Fruit fly (Drosophila melanogaster) whole organism, embryonic: ENCODE results near the gene CG3544.

ENCODE experiments used
- Adf1 ChIP-seq: fragments of 200-800 bp; sonication (Bioruptor generic); IDR thresholded peaks from 2 replicates; pipeline ENCODE4 v1.3.6; 2022; ENCODE audit warnings: missing biosample characterization, missing genetic modification characterization
- Bteb2 ChIP-seq: fragments of 200-800 bp; sonication (Bioruptor generic); optimal IDR thresholded peaks from 2 replicates; lab custom pipeline; 2016; ENCODE audit warnings: missing biosample characterization, missing genetic modification characterization
- C15 ChIP-seq: fragments of 200-800 bp; sonication (Bioruptor generic); IDR thresholded peaks from 3 replicates; pipeline ENCODE4 v1.3.6; 2022; ENCODE audit warnings: missing biosample characterization, missing genetic modification characterization
- CG10959 ChIP-seq: fragments of 200-800 bp; sonication (Bioruptor generic); IDR thresholded peaks from 2 replicates; pipeline ENCODE4 v1.3.6; 2022; ENCODE audit warnings: missing biosample characterization, missing genetic modification characterization
- CG10979 ChIP-seq: fragments of 200-800 bp; sonication (Bioruptor generic); optimal IDR thresholded peaks from 2 replicates; lab custom pipeline; 2018; ENCODE audit warnings: missing biosample characterization, mild to moderate bottlenecking, missing genetic modification characterization, moderate library complexity
- CG11085 ChIP-seq: fragments of 200-800 bp; sonication (Bioruptor generic); IDR thresholded peaks from 2 replicates; pipeline ENCODE4 v1.3.6; 2022; ENCODE audit warnings: missing biosample characterization, missing genetic modification characterization
- CG12104 ChIP-seq: fragments of 200-800 bp; sonication (Bioruptor generic); optimal IDR thresholded peaks from 3 replicates; lab custom pipeline; 2016; ENCODE audit warnings: missing biosample characterization, missing genetic modification characterization
- CG13894 ChIP-seq: fragments of 200-800 bp; sonication (Bioruptor generic); optimal IDR thresholded peaks from 3 replicates; lab custom pipeline; 2018; ENCODE audit warnings: missing biosample characterization, mild to moderate bottlenecking, missing genetic modification characterization, moderate library complexity
- CG15514 ChIP-seq: fragments of 200-800 bp; sonication (Bioruptor generic); optimal IDR thresholded peaks from 3 replicates; lab custom pipeline; 2017; ENCODE audit warnings: missing biosample characterization, missing genetic modification characterization, mild to moderate bottlenecking, moderate library complexity, missing genetic modification reagents
- CG1647 ChIP-seq: fragments of 200-800 bp; sonication (Bioruptor generic); optimal IDR thresholded peaks from 3 replicates; lab custom pipeline; 2016; ENCODE audit warnings: missing biosample characterization, missing genetic modification characterization
- CG17186 ChIP-seq: fragments of 200-800 bp; sonication (Bioruptor generic); optimal IDR thresholded peaks from 3 replicates; lab custom pipeline; 2017; ENCODE audit warnings: missing biosample characterization, missing genetic modification reagents, missing genetic modification characterization
- CG17359 ChIP-seq: fragments of 200-800 bp; sonication (Bioruptor generic); optimal IDR thresholded peaks from 3 replicates; lab custom pipeline; 2018; ENCODE audit warnings: missing biosample characterization, mild to moderate bottlenecking, missing genetic modification characterization, moderate library complexity
- CG17912 ChIP-seq: fragments of 200-800 bp; sonication (Bioruptor generic); optimal IDR thresholded peaks from 2 replicates; lab custom pipeline; 2018; ENCODE audit warnings: missing biosample characterization, mild to moderate bottlenecking, missing genetic modification characterization
- CG18262 ChIP-seq: fragments of 200-800 bp; optimal IDR thresholded peaks from 3 replicates; lab custom pipeline; 2019; ENCODE audit warnings: missing biosample characterization, mild to moderate bottlenecking, missing genetic modification characterization, moderate library complexity
- CG32532 ChIP-seq: fragments of 200-800 bp; sonication (Bioruptor generic); IDR thresholded peaks from 2 replicates; pipeline ENCODE4 v1.3.6; 2022; ENCODE audit warnings: missing biosample characterization, missing genetic modification characterization
- CG33213 ChIP-seq: fragments of 200-800 bp; sonication (Bioruptor generic); optimal IDR thresholded peaks from 3 replicates; lab custom pipeline; 2016; ENCODE audit warnings: missing biosample characterization, missing genetic modification characterization
- CG42726 ChIP-seq: fragments of 200-800 bp; sonication (Bioruptor generic); IDR thresholded peaks from 2 replicates; pipeline ENCODE4 v1.3.6; 2022; ENCODE audit warnings: missing biosample characterization, missing genetic modification characterization; ENCODE audit not compliant: partially characterized antibody
- CG4617 ChIP-seq: fragments of 200-800 bp; sonication (Bioruptor generic); optimal IDR thresholded peaks from 3 replicates; lab custom pipeline; 2016; ENCODE audit warnings: missing biosample characterization, missing genetic modification characterization, borderline replicate concordance
- CG4707 ChIP-seq: fragments of 200-800 bp; sonication (Bioruptor generic); optimal IDR thresholded peaks from 2 replicates; lab custom pipeline; 2018; ENCODE audit warnings: missing biosample characterization, mild to moderate bottlenecking, missing genetic modification characterization, moderate library complexity
- CG6175 ChIP-seq: fragments of 200-800 bp; sonication (Bioruptor generic); IDR thresholded peaks from 3 replicates; pipeline ENCODE4 v1.3.6; 2022; ENCODE audit warnings: missing biosample characterization, missing genetic modification characterization
- CG9215 ChIP-seq: fragments of 200-800 bp; sonication (Bioruptor generic); IDR thresholded peaks from 2 replicates; pipeline ENCODE4 v1.3.6; 2022; ENCODE audit warnings: missing biosample characterization, missing genetic modification characterization
- CG9727 ChIP-seq: fragments of 200-800 bp; sonication (Bioruptor generic); optimal IDR thresholded peaks from 3 replicates; lab custom pipeline; 2017; ENCODE audit warnings: missing biosample characterization, mild to moderate bottlenecking, missing genetic modification characterization
- D19B ChIP-seq: fragments of 200-800 bp; sonication (Bioruptor generic); optimal IDR thresholded peaks from 2 replicates; lab custom pipeline; 2017; ENCODE audit warnings: missing biosample characterization, mild to moderate bottlenecking, missing genetic modification characterization
- Dad ChIP-seq: fragments of 200-800 bp; sonication (Bioruptor generic); optimal IDR thresholded peaks from 3 replicates; lab custom pipeline; 2016; ENCODE audit warnings: missing biosample characterization, missing genetic modification characterization
- Elba2 ChIP-seq: fragments of 200-800 bp; sonication (Bioruptor generic); optimal IDR thresholded peaks from 3 replicates; lab custom pipeline; 2016; ENCODE audit warnings: missing biosample characterization, missing genetic modification characterization
- Ets65A ChIP-seq: fragments of 200-800 bp; sonication (Bioruptor generic); peaks from one replicate; lab custom pipeline; 2016; ENCODE audit warnings: missing biosample characterization, missing genetic modification characterization
- Fer2 ChIP-seq: fragments of 200-800 bp; sonication (Bioruptor generic); optimal IDR thresholded peaks from 2 replicates; lab custom pipeline; 2018; ENCODE audit warnings: missing biosample characterization, mild to moderate bottlenecking, missing genetic modification characterization, moderate library complexity
- Gsc ChIP-seq: fragments of 200-800 bp; sonication (Bioruptor generic); IDR thresholded peaks from 2 replicates; pipeline ENCODE4 v1.3.6; 2022; ENCODE audit warnings: missing biosample characterization, missing genetic modification characterization
- Gug ChIP-seq: fragments of 200-800 bp; sonication (Bioruptor generic); IDR thresholded peaks from 4 replicates; pipeline ENCODE4 v1.3.6; 2022; ENCODE audit warnings: missing biosample characterization, missing genetic modification characterization
- HLHmδ ChIP-seq: fragments of 200-800 bp; sonication (Bioruptor generic); optimal IDR thresholded peaks from 2 replicates; lab custom pipeline; 2018; ENCODE audit warnings: missing biosample characterization, mild to moderate bottlenecking, missing genetic modification characterization, moderate library complexity
- MBD-R2 ChIP-seq: fragments of 200-800 bp; sonication (Bioruptor generic); IDR thresholded peaks from 2 replicates; pipeline ENCODE4 v1.3.6; 2022; ENCODE audit warnings: missing biosample characterization, missing genetic modification characterization
- Max ChIP-seq: fragments of 200-800 bp; sonication (Bioruptor generic); optimal IDR thresholded peaks from 2 replicates; lab custom pipeline; 2016; ENCODE audit warnings: missing biosample characterization, mild to moderate bottlenecking, missing genetic modification characterization
- NfI ChIP-seq: fragments of 200-800 bp; sonication (Bioruptor generic); optimal IDR thresholded peaks from 3 replicates; lab custom pipeline; 2018; ENCODE audit warnings: missing biosample characterization, mild to moderate bottlenecking, missing genetic modification characterization, moderate library complexity
- Tbp ChIP-seq: fragments of >200 bp; optimal IDR thresholded peaks from 2 replicates; lab custom pipeline; 2018; ENCODE audit warnings: missing biosample characterization, missing genetic modification characterization
- Usf ChIP-seq: fragments of 200-800 bp; sonication (Bioruptor generic); optimal IDR thresholded peaks from 2 replicates; lab custom pipeline; 2017; ENCODE audit warnings: missing genotype, missing biosample characterization, missing genetic modification characterization
- az2 ChIP-seq: fragments of 200-800 bp; sonication (Bioruptor generic); optimal IDR thresholded peaks from 3 replicates; lab custom pipeline; 2016; ENCODE audit warnings: missing biosample characterization, missing genetic modification characterization
- br ChIP-seq: fragments of >200 bp; optimal IDR thresholded peaks from 2 replicates; lab custom pipeline; 2017
- emc ChIP-seq: fragments of 200-800 bp; sonication (Bioruptor generic); optimal IDR thresholded peaks from 2 replicates; lab custom pipeline; 2016; ENCODE audit warnings: missing biosample characterization, missing genetic modification characterization
- hb ChIP-seq: fragments of 200-800 bp; sonication (Bioruptor generic); IDR thresholded peaks from 3 replicates; pipeline ENCODE4 v1.3.6; 2022; ENCODE audit warnings: missing biosample characterization, missing genetic modification characterization; ENCODE audit not compliant: partially characterized antibody
- her ChIP-seq: fragments of 200-800 bp; sonication (Bioruptor generic); optimal IDR thresholded peaks from 2 replicates; lab custom pipeline; 2016; ENCODE audit warnings: missing biosample characterization, missing genetic modification characterization
- hth ChIP-seq: fragments of >200 bp; optimal IDR thresholded peaks from 2 replicates; lab custom pipeline; 2017; ENCODE audit warnings: inconsistent platforms
- inv ChIP-seq: fragments of 200-800 bp; sonication (Bioruptor generic); IDR thresholded peaks from 2 replicates; pipeline ENCODE4 v1.3.6; 2022; ENCODE audit warnings: missing biosample characterization, missing genetic modification characterization; ENCODE audit not compliant: partially characterized antibody
- ken ChIP-seq: fragments of 200-800 bp; sonication (Bioruptor generic); IDR thresholded peaks from 3 replicates; pipeline ENCODE4 v1.3.6; 2022; ENCODE audit warnings: missing biosample characterization, missing genetic modification characterization
- lbe ChIP-seq: fragments of 200-800 bp; sonication (Bioruptor generic); optimal IDR thresholded peaks from 2 replicates; lab custom pipeline; 2016; ENCODE audit warnings: missing biosample characterization, mild to moderate bottlenecking, missing genetic modification characterization
- nerfin-1 ChIP-seq: fragments of 200-800 bp; sonication (Bioruptor generic); optimal IDR thresholded peaks from 3 replicates; lab custom pipeline; 2019; ENCODE audit warnings: missing biosample characterization, mild to moderate bottlenecking, missing genetic modification characterization, moderate library complexity
- otp ChIP-seq: fragments of 200-800 bp; sonication (Bioruptor generic); IDR thresholded peaks from 3 replicates; pipeline ENCODE4, ENCODE4 v1.3.6; 2022; ENCODE audit warnings: missing biosample characterization, missing genetic modification characterization
- pzg ChIP-seq: fragments of 200-800 bp; sonication (Bioruptor generic); optimal IDR thresholded peaks from 3 replicates; lab custom pipeline; 2018; ENCODE audit warnings: missing biosample characterization, mild to moderate bottlenecking, missing genetic modification characterization, moderate library complexity
- sens ChIP-seq: fragments of 200-800 bp; sonication (Bioruptor generic); peaks from one replicate; lab custom pipeline; 2016; ENCODE audit warnings: missing biosample characterization, missing genetic modification characterization
- tll ChIP-seq, 2 experiments: fragments of 200-800 bp in 1 of 2; fragments of >200 bp in 1 of 2; sonication (Bioruptor generic) in 1 of 2; optimal IDR thresholded peaks; 2 replicates each; lab custom pipeline; 2017 to 2019; ENCODE audit warnings: missing biosample characterization in 2 of 2, missing genetic modification characterization in 2 of 2, mild to moderate bottlenecking in 1 of 2, moderate library complexity in 1 of 2
- trh ChIP-seq: fragments of 200-800 bp; sonication (Bioruptor generic); optimal IDR thresholded peaks from 2 replicates; lab custom pipeline; 2016; ENCODE audit warnings: missing biosample characterization, missing genetic modification characterization
- wdn ChIP-seq: fragments of 200-800 bp; sonication (Bioruptor generic); IDR thresholded peaks from 2 replicates; pipeline ENCODE4 v1.3.6; 2022; ENCODE audit warnings: missing biosample characterization, missing genetic modification characterization
- z ChIP-seq: fragments of 200-800 bp; sonication (Bioruptor generic); IDR thresholded peaks from 3 replicates; pipeline ENCODE4 v1.3.6; 2022; ENCODE audit warnings: missing biosample characterization, missing genetic modification characterization

The CG3544 gene

dm6 chr2L:815785-816389, 31.8 kb downstream of the CG3544 start, which contains the start of the genes Saf6 and Pex12 (continued):
- no peak for TF ChIP-seq CG11085 (GFP tag; lab: Robert Waterston, UW)
- no peak for TF ChIP-seq Gug (GFP tag; lab: Robert Waterston, UW)
- no peak for TF ChIP-seq CG4707
- no peak for TF ChIP-seq CG17359 (tag; lab: Kevin White, UChicago)
- TF ChIP-seq Adf1 (GFP tag; lab: Robert Waterston, UW) = no peak
- no peak for TF ChIP-seq Dad
- TF ChIP-seq hth (lab: Kevin White, UChicago) = no peak
- peak; percentile 26 for TF ChIP-seq CG10979
- peak; percentile 3 for TF ChIP-seq CG15514
- TF ChIP-seq Max (GFP tag; lab: Kevin White, UChicago) = no peak
- TF ChIP-seq az2 = no peak
- TF ChIP-seq lbe (GFP tag; lab: Kevin White, UChicago) = no peak
- TF ChIP-seq Fer2 = no peak
- TF ChIP-seq CG42726 (GFP tag; lab: Robert Waterston, UW) = peak; percentile 14; the same call in 1 of the 2 replicates
- TF ChIP-seq CG18262 = no peak
- TF ChIP-seq CG17186 (GFP tag; lab: Kevin White, UChicago) = no peak
- no peak for TF ChIP-seq Bteb2 (GFP tag; lab: Kevin White, UChicago)
- no peak for TF ChIP-seq Tbp (GFP tag; lab: Kevin White, UChicago)
- TF ChIP-seq HLHmδ (GFP tag; lab: Kevin White, UChicago) = no peak
- no peak for TF ChIP-seq nerfin-1 (tag; lab: Kevin White, UChicago)
- no peak for TF ChIP-seq CG10959 (GFP tag; lab: Robert Waterston, UW)
- no peak for TF ChIP-seq Elba2 (GFP tag; lab: Kevin White, UChicago)
- no peak for TF ChIP-seq emc (GFP tag; lab: Kevin White, UChicago)
- no peak for TF ChIP-seq CG1647 (GFP tag; lab: Kevin White, UChicago)
- TF ChIP-seq z = no peak
- no peak for TF ChIP-seq wdn (GFP tag; lab: Robert Waterston, UW)
- no peak for TF ChIP-seq otp (GFP tag; lab: Robert Waterston, UW)
- TF ChIP-seq CG12104 (GFP tag; lab: Kevin White, UChicago) = no peak
- TF ChIP-seq Usf (GFP tag; lab: Kevin White, UChicago) = no peak
- TF ChIP-seq her (GFP tag; lab: Kevin White, UChicago) = no peak
- peak; percentile 57 for TF ChIP-seq pzg
- TF ChIP-seq sens (GFP tag; lab: Kevin White, UChicago) = no peak
- no peak for TF ChIP-seq ken
- TF ChIP-seq Ets65A (GFP tag; lab: Kevin White, UChicago) = no peak
- no peak for TF ChIP-seq CG9215 (GFP tag; lab: Robert Waterston, UW)
- no peak for TF ChIP-seq D19B (GFP tag; lab: Kevin White, UChicago)
- TF ChIP-seq CG4617 (GFP tag; lab: Kevin White, UChicago) = peak; percentile 70
- peak; percentile 79 for TF ChIP-seq hb (GFP tag; lab: Robert Waterston, UW)
- no peak for TF ChIP-seq tll (GFP tag; optimal IDR thresholded peaks at IDR 0.05; lab: Kevin White, UChicago)
- no peak for TF ChIP-seq CG33213 (GFP tag; lab: Kevin White, UChicago)
- no peak for TF ChIP-seq CG6175 (GFP tag; lab: Robert Waterston, UW)
- no peak for TF ChIP-seq CG17912 (GFP tag; lab: Kevin White, UChicago)
- TF ChIP-seq C15 (GFP tag; lab: Robert Waterston, UW) = no peak
- TF ChIP-seq MBD-R2 (GFP tag; lab: Robert Waterston, UW) = peak; percentile 90
- no peak for TF ChIP-seq CG9727
- TF ChIP-seq Gsc (GFP tag; lab: Robert Waterston, UW) = no peak
- no peak for TF ChIP-seq trh (GFP tag; lab: Kevin White, UChicago)
- TF ChIP-seq CG32532 (GFP tag; lab: Robert Waterston, UW) = no peak
- TF ChIP-seq br (lab: Kevin White, UChicago) = no peak
- peak; percentile 68 for TF ChIP-seq inv (GFP tag; lab: Robert Waterston, UW)
- no peak for TF ChIP-seq NfI (GFP tag; lab: Kevin White, UChicago)
- TF ChIP-seq CG13894 (tag; lab: Kevin White, UChicago) = no peak
